Worm (Caenorhabditis elegans) whole organism, young adult: ENCODE data around the gene F17C11.6.

Experiments
- B0336.3 ChIP-seq: fragments of 200-800 bp; sonication (Bioruptor generic); IDR thresholded peaks from 2 replicates; pipeline ENCODE4 v1.3.6; 2022; ENCODE audit warnings: missing genetic modification characterization, missing compliant biosample characterization
- F57A8.1 ChIP-seq: fragments of 200-800 bp; sonication (Bioruptor generic); optimal IDR thresholded peaks from 2 replicates; lab custom pipeline; 2018; ENCODE audit warnings: mild to moderate bottlenecking, missing genetic modification characterization, moderate library complexity, missing compliant biosample characterization
- T26A5.8 ChIP-seq: sonication (generic microtip); optimal IDR thresholded peaks from 2 replicates; lab custom pipeline; 2016; ENCODE audit warnings: missing genetic modification characterization, missing compliant biosample characterization
- Y56A3A.18 ChIP-seq: fragments of 200-800 bp; sonication (Bioruptor generic); IDR thresholded peaks from 2 replicates; pipeline ENCODE4 v1.3.6; 2022; ENCODE audit warnings: missing genetic modification reagents, missing genetic modification characterization, missing compliant biosample characterization
- ama-1 ChIP-seq, 3 experiments: fragments of 150-350 bp in 1 of 3; sonication (generic microtip) in 2 of 3; optimal IDR thresholded peaks; 2 replicates each; lab custom pipeline; 2014 to 2018; ENCODE audit warnings: missing biosample characterization in 2 of 3, missing genetic modification characterization in 2 of 3, missing genetic modification reagents in 2 of 3
- aptf-2 ChIP-seq: fragments of 200-800 bp; sonication (Bioruptor generic); conservative IDR thresholded peaks from 2 replicates; pipeline ENCODE4 v1.3.6; 2022; ENCODE audit warnings: missing genetic modification reagents, missing genetic modification characterization, missing compliant biosample characterization
- athp-1 ChIP-seq: sonication (generic microtip); optimal IDR thresholded peaks from 2 replicates; lab custom pipeline; 2017; ENCODE audit warnings: mild to moderate bottlenecking, missing genetic modification characterization, missing compliant biosample characterization
- attf-5 ChIP-seq: fragments of 200-800 bp; sonication (Bioruptor generic); optimal IDR thresholded peaks from 2 replicates; lab custom pipeline; 2018; ENCODE audit warnings: mild to moderate bottlenecking, missing genetic modification characterization, missing compliant biosample characterization
- cebp-1 ChIP-seq, 2 experiments: fragments of 200-800 bp in 1 of 2; sonication (Bioruptor generic) in 1 of 2; sonication (generic microtip) in 1 of 2; IDR thresholded peaks in 1 of 2; optimal IDR thresholded peaks in 1 of 2; 2 replicates each; pipeline versions ENCODE4 v1.3.6 to Lab custom; 2017 to 2022; ENCODE audit warnings: missing compliant biosample characterization in 2 of 2, missing genetic modification characterization in 2 of 2, mild to moderate bottlenecking in 1 of 2, missing genetic modification reagents in 1 of 2, moderate library complexity in 1 of 2
- ceh-100 ChIP-seq: fragments of 200-800 bp; sonication (Bioruptor generic); IDR thresholded peaks from 2 replicates; pipeline ENCODE4 v1.3.6; 2022; ENCODE audit warnings: missing genetic modification reagents, missing genetic modification characterization, missing compliant biosample characterization
- chd-7 ChIP-seq: sonication (generic microtip); optimal IDR thresholded peaks from 2 replicates; lab custom pipeline; 2016; ENCODE audit warnings: mild to moderate bottlenecking, missing genetic modification characterization, moderate library complexity, missing compliant biosample characterization
- egrh-3 ChIP-seq: fragments of 200-800 bp; sonication (Bioruptor generic); IDR thresholded peaks from 2 replicates; pipeline ENCODE4 v1.3.6; 2022; ENCODE audit warnings: missing genetic modification reagents, missing genetic modification characterization, missing compliant biosample characterization
- ekl-4 ChIP-seq: fragments of 200-800 bp; sonication (Bioruptor generic); IDR thresholded peaks from 2 replicates; pipeline ENCODE4 v1.3.6; 2022; ENCODE audit warnings: missing genetic modification reagents, missing genetic modification characterization, missing compliant biosample characterization
- ets-4 ChIP-seq: fragments of 200-800 bp; sonication (Bioruptor generic); optimal IDR thresholded peaks from 2 replicates; lab custom pipeline; 2018; ENCODE audit warnings: mild to moderate bottlenecking, missing genetic modification characterization, missing compliant biosample characterization
- fkh-3 ChIP-seq: sonication (generic microtip); optimal IDR thresholded peaks from 2 replicates; lab custom pipeline; 2016; ENCODE audit warnings: mild to moderate bottlenecking, missing genetic modification characterization, missing compliant biosample characterization
- hmg-1.2 ChIP-seq: fragments of 200-800 bp; sonication (Bioruptor generic); IDR thresholded peaks from 2 replicates; pipeline ENCODE4 v1.3.6; 2022; ENCODE audit warnings: missing genetic modification reagents, missing genetic modification characterization, missing compliant biosample characterization
- hsf-1 ChIP-seq: fragments of 200-800 bp; sonication (Bioruptor generic); IDR thresholded peaks from 2 replicates; pipeline ENCODE4 v1.3.6; 2022; ENCODE audit warnings: missing genetic modification reagents, missing genetic modification characterization, missing compliant biosample characterization
- let-607 ChIP-seq, 2 experiments: fragments of 200-800 bp in 1 of 2; sonication (Bioruptor generic) in 1 of 2; sonication (generic microtip) in 1 of 2; optimal IDR thresholded peaks; 2 replicates each; lab custom pipeline; 2016 to 2018; ENCODE audit warnings: mild to moderate bottlenecking in 2 of 2, missing compliant biosample characterization in 2 of 2, missing genetic modification characterization in 2 of 2, moderate library complexity in 2 of 2, missing genotype in 1 of 2
- lin-35 ChIP-seq, 3 experiments: fragments of 150-350 bp in 2 of 3; sonication (generic microtip) in 1 of 3; optimal IDR thresholded peaks; 2 replicates each; lab custom pipeline; 2014 to 2018; ENCODE audit warnings: missing biosample characterization in 3 of 3, missing genetic modification characterization in 3 of 3, missing genetic modification reagents in 3 of 3
- lin-54 ChIP-seq: fragments of 200-800 bp; sonication (Bioruptor generic); optimal IDR thresholded peaks from 2 replicates; lab custom pipeline; 2018; ENCODE audit warnings: mild to moderate bottlenecking, missing genetic modification characterization, missing compliant biosample characterization
- mcd-1 ChIP-seq: fragments of 200-800 bp; sonication (Bioruptor generic); IDR thresholded peaks from 2 replicates; pipeline ENCODE4 v1.3.6; 2022; ENCODE audit warnings: missing genetic modification reagents, missing genetic modification characterization, missing compliant biosample characterization
- mel-28 ChIP-seq: sonication (generic microtip); optimal IDR thresholded peaks from 2 replicates; lab custom pipeline; 2016; ENCODE audit warnings: borderline replicate concordance, mild to moderate bottlenecking, missing genetic modification characterization, missing compliant biosample characterization
- mxl-1 ChIP-seq: sonication (generic microtip); optimal IDR thresholded peaks from 2 replicates; lab custom pipeline; 2016; ENCODE audit warnings: missing genetic modification characterization, missing compliant biosample characterization
- nfya-2 ChIP-seq: fragments of 200-800 bp; sonication (Bioruptor generic); IDR thresholded peaks from 2 replicates; pipeline ENCODE4 v1.3.6; 2022; ENCODE audit warnings: missing genetic modification reagents, missing genetic modification characterization, missing compliant biosample characterization
- nhr-80 ChIP-seq: sonication (generic microtip); optimal IDR thresholded peaks from 2 replicates; lab custom pipeline; 2016; ENCODE audit warnings: missing genetic modification characterization, missing compliant biosample characterization
- rec-8 ChIP-seq, 2 experiments: sonication (generic microtip); optimal IDR thresholded peaks; 2 replicates each; lab custom pipeline; 2016; ENCODE audit warnings: mild to moderate bottlenecking in 2 of 2, missing genetic modification characterization in 2 of 2, missing genetic modification reagents in 2 of 2, missing genotype in 2 of 2, missing biosample characterization in 1 of 2, missing compliant biosample characterization in 1 of 2, moderate library complexity in 1 of 2
- repo-1 ChIP-seq: sonication (generic microtip); optimal IDR thresholded peaks from 2 replicates; lab custom pipeline; 2017; ENCODE audit warnings: mild to moderate bottlenecking, missing genetic modification characterization, missing compliant biosample characterization
- rpc-1 ChIP-seq, 2 experiments: fragments of 150-350 bp in 1 of 2; sonication (generic microtip) in 1 of 2; optimal IDR thresholded peaks; 2 replicates each; lab custom pipeline; 2014 to 2018; ENCODE audit warnings: missing biosample characterization in 1 of 2, missing genetic modification characterization in 1 of 2, missing genetic modification reagents in 1 of 2, missing genotype in 1 of 2
- sea-2 ChIP-seq: fragments of 200-800 bp; sonication (Bioruptor generic); IDR thresholded peaks from 2 replicates; pipeline ENCODE4 v1.3.6; 2022; ENCODE audit warnings: missing genetic modification characterization, missing compliant biosample characterization
- snpc-4 ChIP-seq, 5 experiments: fragments of 150-350 bp in 1 of 5; sonication (generic microtip) in 4 of 5; optimal IDR thresholded peaks; 2 replicates each; lab custom pipeline; 2014 to 2018; ENCODE audit warnings: missing genetic modification characterization in 5 of 5, missing biosample characterization in 3 of 5, antibody characterized with exemption in 2 of 5, mild to moderate bottlenecking in 2 of 5, missing compliant biosample characterization in 2 of 5, missing genotype in 2 of 5, moderate library complexity in 2 of 5, missing genetic modification reagents in 1 of 5
- sptf-2 ChIP-seq: fragments of 200-800 bp; sonication (Bioruptor generic); optimal IDR thresholded peaks from 2 replicates; lab custom pipeline; 2018; ENCODE audit warnings: mild to moderate bottlenecking, missing genetic modification characterization, missing compliant biosample characterization
- tlf-1 ChIP-seq: fragments of 200-800 bp; sonication (Bioruptor generic); optimal IDR thresholded peaks from 2 replicates; lab custom pipeline; 2018; ENCODE audit warnings: mild to moderate bottlenecking, missing genetic modification characterization, missing compliant biosample characterization
- unc-130 ChIP-seq: sonication (generic microtip); optimal IDR thresholded peaks from 2 replicates; lab custom pipeline; 2016; ENCODE audit warnings: missing genetic modification reagents, missing genetic modification characterization, missing compliant biosample characterization
- xnd-1 ChIP-seq: sonication (generic microtip); optimal IDR thresholded peaks from 2 replicates; lab custom pipeline; 2016; ENCODE audit warnings: missing genotype, missing genetic modification reagents, missing genetic modification characterization, missing compliant biosample characterization
- ztf-26 ChIP-seq: sonication (generic microtip); optimal IDR thresholded peaks from 2 replicates; lab custom pipeline; 2017; ENCODE audit warnings: missing genetic modification characterization, missing compliant biosample characterization

The F17C11.6 gene

DNA sequence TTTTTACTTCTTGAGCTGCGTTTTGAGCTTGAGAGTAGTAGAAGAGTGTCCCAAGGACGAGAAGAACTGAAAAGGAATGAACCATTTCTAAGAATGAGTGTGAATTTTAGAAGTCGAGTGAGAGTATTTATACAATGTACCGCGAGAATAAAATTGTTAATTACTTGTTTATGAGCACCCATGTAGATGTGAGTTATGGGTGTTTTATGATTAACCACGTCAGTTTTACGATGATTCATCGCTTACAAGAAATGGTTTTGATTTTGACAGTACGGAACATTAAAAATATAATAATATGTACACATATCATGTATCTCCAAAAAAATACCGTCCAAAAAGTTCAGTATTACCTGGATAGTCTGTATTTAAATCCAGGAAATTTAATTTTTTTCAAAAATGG, 587 bp upstream of the F17C11.6 start, which contains the start of gene clec-221:
clec-221 (minus strand) TSS at position 101 of the 400 bp plus-strand sequence.
- TF ChIP-seq egrh-3 (GFP tag; lab: Robert Waterston, UW) = no peak
- no peak for TF ChIP-seq B0336.3 (GFP tag; lab: Robert Waterston, UW)
- peak in 1 of 3 experiments; percentile 22 for TF ChIP-seq lin-35 (GFP tag; optimal IDR thresholded peaks at IDR 0.05; lab: Kevin White, UChicago)
- TF ChIP-seq attf-5 (GFP tag; lab: Kevin White, UChicago) = no peak
- TF ChIP-seq, all 124 proteins: peak for 1

ce11 chrV:10955681-10956476, 958 bp downstream of the F17C11.6 start, which contains the start of gene F17C11.13:
Gene F17C11.13 (plus strand): TSS chrV:10955923.
- no peak for TF ChIP-seq tlf-1 (GFP tag; lab: Kevin White, UChicago)
- TF ChIP-seq nhr-80 (tag; lab: Kevin White, UChicago) = peak; percentile 29
- no peak for TF ChIP-seq ama-1 (optimal IDR thresholded peaks at IDR 0.05; lab: Kevin White, UChicago)
- no peak for TF ChIP-seq ama-1 (GFP tag; optimal IDR thresholded peaks at IDR 0.05; lab: Kevin White, UChicago)
- TF ChIP-seq Y56A3A.18 (GFP tag; lab: Robert Waterston, UW) = no peak

DNA sequence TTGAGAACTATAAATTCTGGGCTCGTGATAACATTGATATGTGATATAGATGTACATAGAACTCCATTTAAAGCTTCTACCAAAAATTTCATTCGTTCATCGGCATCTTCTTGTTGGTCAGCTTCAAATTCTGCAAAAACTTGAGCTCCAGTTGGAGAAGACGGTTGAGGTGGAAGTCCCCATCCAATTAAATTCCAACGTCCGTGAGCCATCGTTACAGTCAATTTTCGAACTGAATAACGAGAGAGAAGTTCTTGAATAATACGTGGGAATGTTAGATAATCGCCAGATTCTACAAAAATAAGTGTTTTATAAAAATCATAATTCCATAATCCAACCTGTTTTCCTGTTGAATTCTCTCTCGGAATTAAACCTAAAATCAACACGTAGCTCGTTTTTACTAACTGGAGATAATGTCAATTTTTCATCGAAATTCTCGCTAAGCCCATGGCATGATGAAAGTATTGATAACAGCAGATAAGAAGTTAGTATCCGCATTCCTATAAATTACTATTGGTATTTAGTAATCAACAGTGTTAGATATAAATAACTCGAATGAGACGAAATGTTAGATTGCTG, 3.5 kb downstream of the F17C11.6 start, which contains the start of gene pigt-1:
pigt-1 (minus strand) TSS at position 500 of the 579 bp plus-strand sequence.
- TF ChIP-seq athp-1 (tag; lab: Kevin White, UChicago) (peak; percentile 9), nhr-80 (tag; lab: Kevin White, UChicago) (no peak), mxl-1 (tag; lab: Kevin White, UChicago) (no peak), nfya-2 (GFP tag; lab: Robert Waterston, UW) (no peak), B0336.3 (GFP tag; lab: Robert Waterston, UW) (peak; percentile 66; the same call in 1 of the 2 replicates), tlf-1 (GFP tag; lab: Kevin White, UChicago) (no peak), ztf-26 (tag; lab: Kevin White, UChicago) (no peak), sptf-2 (GFP tag; lab: Kevin White, UChicago) (no peak), egrh-3 (GFP tag; lab: Robert Waterston, UW) (no peak), let-607 (tag; optimal IDR thresholded peaks at IDR 0.05; lab: Kevin White, UChicago) (peak in 1 of 2 experiments; percentile 0), aptf-2 (GFP tag; lab: Robert Waterston, UW) (no peak), mel-28 (tag; lab: Kevin White, UChicago) (no peak), ceh-100 (GFP tag; lab: Robert Waterston, UW) (no peak), ets-4 (peak; percentile 11), hmg-1.2 (GFP tag; lab: Robert Waterston, UW) (0 out of 2 replicates have a peak, but pooled peaks have one; percentile 10), snpc-4 (GFP tag; optimal IDR thresholded peaks at IDR 0.05; lab: Kevin White, UChicago) (no peak), snpc-4 (tag; optimal IDR thresholded peaks at IDR 0.05; lab: Kevin White, UChicago) (peak in 1 of 4 experiments; percentile 9), rec-8 (tag; optimal IDR thresholded peaks at IDR 0.05; lab: Kevin White, UChicago) (no peak), T26A5.8 (tag; lab: Kevin White, UChicago) (no peak), F57A8.1 (GFP tag; lab: Kevin White, UChicago) (no peak), unc-130 (GFP tag; lab: Kevin White, UChicago) (peak; percentile 15), ama-1 (optimal IDR thresholded peaks at IDR 0.05; lab: Kevin White, UChicago) (peak; percentile 60), ama-1 (GFP tag; optimal IDR thresholded peaks at IDR 0.05; lab: Kevin White, UChicago) (no peak), mcd-1 (GFP tag; lab: Robert Waterston, UW) (peak; percentile 28; the same call in 1 of the 2 replicates), fkh-3 (tag; lab: Kevin White, UChicago) (peak; percentile 25), xnd-1 (tag; lab: Kevin White, UChicago) (no peak), lin-54 (GFP tag; lab: Kevin White, UChicago) (peak; percentile 29), repo-1 (tag; lab: Kevin White, UChicago) (peak; percentile 60), hsf-1 (GFP tag; lab: Robert Waterston, UW) (0 out of 2 replicates have a peak, but pooled peaks have one; percentile 14), chd-7 (tag; lab: Kevin White, UChicago) (peak; percentile 23), rpc-1 (optimal IDR thresholded peaks at IDR 0.05; lab: Kevin White, UChicago) (no peak), rpc-1 (tag; optimal IDR thresholded peaks at IDR 0.05; lab: Kevin White, UChicago) (no peak), sea-2 (no peak), ekl-4 (GFP tag; lab: Robert Waterston, UW) (0 out of 2 replicates have a peak, but pooled peaks have one; percentile 42), cebp-1 (GFP tag; IDR thresholded peaks at IDR 0.05; lab: Robert Waterston, UW) (no peak), cebp-1 (tag; optimal IDR thresholded peaks at IDR 0.05; lab: Kevin White, UChicago) (peak; percentile 30)
- TF ChIP-seq, all 124 proteins: peak for 16
